Worm (Caenorhabditis elegans): ENCODE data around the gene C07G1.6.

C07G1.6 gene

DNA sequence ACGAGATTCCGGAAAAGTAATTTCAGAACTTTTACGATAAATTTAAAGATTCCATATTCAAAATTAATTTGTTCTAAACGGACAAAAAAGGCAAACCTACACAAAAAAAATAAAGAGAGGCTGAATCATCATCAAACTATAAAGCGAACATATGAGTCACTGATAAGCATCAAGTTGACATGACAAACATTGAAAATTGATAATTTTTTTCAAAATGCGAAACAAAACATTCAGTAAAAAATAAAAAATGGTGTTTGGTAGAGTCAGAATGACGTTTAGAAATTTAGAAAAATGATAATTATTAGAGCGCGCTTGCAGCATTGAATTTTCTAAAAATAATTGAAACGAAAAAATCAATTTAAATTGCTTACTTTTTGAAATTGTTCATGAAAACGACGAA is 10.4 kb downstream of the C07G1.6 start:
- TF ChIP-seq ref-1 (GFP tag; conservative IDR thresholded peaks at IDR 0.05) (no peak), tab-1 (GFP tag; IDR thresholded peaks at IDR 0.05) (no peak), med-1 (GFP tag; optimal IDR thresholded peaks at IDR 0.05; ENCODE audit: insufficient read depth) (no peak), flt-1 (GFP tag; IDR thresholded peaks at IDR 0.05) (no peak), klf-2 (GFP tag; conservative IDR thresholded peaks at IDR 0.05) (no peak), ztf-23 (GFP tag; IDR thresholded peaks at IDR 0.05) (no peak), T22C8.4 (GFP tag; IDR thresholded peaks at IDR 0.05) (no peak), ztf-29 (GFP tag; IDR thresholded peaks at IDR 0.05) (no peak), cog-1 (tag; optimal IDR thresholded peaks at IDR 0.05) (no peak)

DNA sequence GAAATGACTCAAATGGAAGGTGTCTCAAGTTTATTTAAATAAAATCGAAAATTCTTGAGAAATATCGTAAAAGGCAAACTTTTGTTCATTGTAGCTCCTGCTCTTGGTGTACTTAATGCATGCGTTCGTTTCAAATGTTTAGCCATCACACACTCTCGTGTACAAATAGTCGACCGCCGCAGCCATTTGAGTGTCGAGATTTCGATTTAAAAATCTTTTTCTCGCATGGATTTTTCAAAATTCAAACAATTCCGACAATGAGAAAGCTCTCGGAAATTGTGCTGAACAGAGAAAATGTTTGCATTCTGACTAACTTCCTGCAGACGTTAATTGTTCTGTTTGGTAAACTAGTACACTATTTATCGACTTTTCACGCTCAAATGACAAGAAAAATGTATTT is 10.9 kb downstream of the C07G1.6 start:
- TF ChIP-seq ref-1 (GFP tag; conservative IDR thresholded peaks at IDR 0.05): no peak
- TF ChIP-seq med-1 (GFP tag; optimal IDR thresholded peaks at IDR 0.05; ENCODE audit: insufficient read depth): no peak
- no peak for TF ChIP-seq ztf-23 (GFP tag; IDR thresholded peaks at IDR 0.05)
- no peak for TF ChIP-seq tab-1 (GFP tag; IDR thresholded peaks at IDR 0.05)
- no peak for TF ChIP-seq flt-1 (GFP tag; IDR thresholded peaks at IDR 0.05)
- no peak for TF ChIP-seq cog-1 (tag; optimal IDR thresholded peaks at IDR 0.05)
- TF ChIP-seq klf-2 (GFP tag; conservative IDR thresholded peaks at IDR 0.05): no peak
- TF ChIP-seq T22C8.4 (GFP tag; IDR thresholded peaks at IDR 0.05): no peak
- TF ChIP-seq ztf-29 (GFP tag; IDR thresholded peaks at IDR 0.05): no peak

DNA sequence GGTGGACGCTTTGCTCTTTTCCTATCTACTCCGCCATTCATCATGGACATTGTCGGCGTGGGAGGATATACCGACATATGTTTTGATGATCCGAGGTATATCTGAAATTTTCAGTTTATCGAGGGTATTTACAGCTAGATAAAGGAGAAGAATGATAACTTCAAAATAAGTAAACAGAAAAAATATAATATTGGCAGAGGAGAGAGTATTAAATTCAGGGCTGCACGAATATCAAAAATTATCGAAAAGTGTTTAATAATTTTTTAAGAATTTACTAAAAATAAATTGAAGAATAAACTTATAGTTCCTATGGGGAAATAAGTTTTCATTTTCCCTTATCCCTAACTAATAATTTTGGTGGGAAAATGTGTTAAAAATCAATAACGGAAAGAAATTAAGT is 11.3 kb downstream of the C07G1.6 start, which contains the start of gene wsp-1:
Gene wsp-1, minus strand, starts transcription at position 101 of the 400 bp plus-strand sequence.
- TF ChIP-seq klf-2 (GFP tag; conservative IDR thresholded peaks at IDR 0.05) (no peak), cog-1 (tag; optimal IDR thresholded peaks at IDR 0.05) (no peak), ztf-29 (GFP tag; IDR thresholded peaks at IDR 0.05) (no peak), ref-1 (GFP tag; conservative IDR thresholded peaks at IDR 0.05) (no peak), T22C8.4 (GFP tag; IDR thresholded peaks at IDR 0.05) (no peak), med-1 (GFP tag; optimal IDR thresholded peaks at IDR 0.05; ENCODE audit: insufficient read depth) (no peak), tab-1 (GFP tag; IDR thresholded peaks at IDR 0.05) (no peak), ztf-23 (GFP tag; IDR thresholded peaks at IDR 0.05) (no peak), flt-1 (GFP tag; IDR thresholded peaks at IDR 0.05) (no peak)

DNA sequence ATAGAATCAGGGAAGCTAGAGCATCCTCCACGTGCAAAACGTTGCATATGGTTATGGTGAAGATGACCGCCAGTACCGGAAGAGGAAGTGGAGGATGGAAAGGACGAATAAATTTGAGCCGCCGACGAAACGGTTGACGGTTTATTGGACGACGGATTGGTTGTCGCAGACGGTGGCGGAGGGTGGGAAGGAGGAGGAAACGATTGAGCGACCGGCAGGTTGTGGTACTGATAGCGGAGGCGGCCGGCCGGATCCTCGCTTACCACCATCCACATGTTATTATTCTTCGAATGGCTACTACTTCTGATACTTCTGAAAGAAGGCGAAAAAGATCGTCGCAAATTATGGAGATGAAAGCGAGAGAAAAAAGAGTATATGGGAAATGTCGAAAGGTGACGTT is 17.3 kb downstream of the C07G1.6 start:
- TF ChIP-seq tab-1 (GFP tag; IDR thresholded peaks at IDR 0.05): no peak
- no peak for TF ChIP-seq flt-1 (GFP tag; IDR thresholded peaks at IDR 0.05)
- TF ChIP-seq med-1 (GFP tag; optimal IDR thresholded peaks at IDR 0.05; ENCODE audit: insufficient read depth): no peak
- no peak for TF ChIP-seq ztf-29 (GFP tag; IDR thresholded peaks at IDR 0.05)
- TF ChIP-seq cog-1 (tag; optimal IDR thresholded peaks at IDR 0.05): no peak
- TF ChIP-seq ztf-23 (GFP tag; IDR thresholded peaks at IDR 0.05): no peak
- no peak for TF ChIP-seq klf-2 (GFP tag; conservative IDR thresholded peaks at IDR 0.05)
- no peak for TF ChIP-seq ref-1 (GFP tag; conservative IDR thresholded peaks at IDR 0.05)
- no peak for TF ChIP-seq T22C8.4 (GFP tag; IDR thresholded peaks at IDR 0.05)

DNA sequence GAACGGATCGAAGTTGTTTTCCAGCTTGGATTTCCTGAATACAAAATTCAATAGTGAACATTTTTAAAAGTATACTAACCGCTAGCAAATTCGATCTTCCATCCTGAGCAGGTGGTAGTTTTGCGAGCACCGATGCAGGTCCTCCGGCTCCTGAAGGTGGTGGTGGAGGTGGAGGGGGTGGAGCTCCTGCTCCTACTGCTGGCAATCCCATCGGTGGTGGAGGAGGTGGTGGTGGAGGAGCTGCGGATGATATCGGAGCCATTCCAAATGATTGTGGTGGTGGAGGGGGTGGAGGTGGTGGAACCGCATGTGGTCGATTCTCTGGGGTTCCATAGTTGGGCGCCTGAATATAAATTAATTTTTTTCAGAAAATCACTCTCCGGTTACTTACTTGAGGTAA is 20.5 kb downstream of the C07G1.6 start:
- TF ChIP-seq ztf-23 (GFP tag; IDR thresholded peaks at IDR 0.05) (no peak; the same call in 1 of the 2 replicates), ref-1 (GFP tag; conservative IDR thresholded peaks at IDR 0.05) (no peak), cog-1 (tag; optimal IDR thresholded peaks at IDR 0.05) (no peak), T22C8.4 (GFP tag; IDR thresholded peaks at IDR 0.05) (no peak), flt-1 (GFP tag; IDR thresholded peaks at IDR 0.05) (no peak), med-1 (GFP tag; optimal IDR thresholded peaks at IDR 0.05; ENCODE audit: insufficient read depth) (no peak), klf-2 (GFP tag; conservative IDR thresholded peaks at IDR 0.05) (no peak)

DNA sequence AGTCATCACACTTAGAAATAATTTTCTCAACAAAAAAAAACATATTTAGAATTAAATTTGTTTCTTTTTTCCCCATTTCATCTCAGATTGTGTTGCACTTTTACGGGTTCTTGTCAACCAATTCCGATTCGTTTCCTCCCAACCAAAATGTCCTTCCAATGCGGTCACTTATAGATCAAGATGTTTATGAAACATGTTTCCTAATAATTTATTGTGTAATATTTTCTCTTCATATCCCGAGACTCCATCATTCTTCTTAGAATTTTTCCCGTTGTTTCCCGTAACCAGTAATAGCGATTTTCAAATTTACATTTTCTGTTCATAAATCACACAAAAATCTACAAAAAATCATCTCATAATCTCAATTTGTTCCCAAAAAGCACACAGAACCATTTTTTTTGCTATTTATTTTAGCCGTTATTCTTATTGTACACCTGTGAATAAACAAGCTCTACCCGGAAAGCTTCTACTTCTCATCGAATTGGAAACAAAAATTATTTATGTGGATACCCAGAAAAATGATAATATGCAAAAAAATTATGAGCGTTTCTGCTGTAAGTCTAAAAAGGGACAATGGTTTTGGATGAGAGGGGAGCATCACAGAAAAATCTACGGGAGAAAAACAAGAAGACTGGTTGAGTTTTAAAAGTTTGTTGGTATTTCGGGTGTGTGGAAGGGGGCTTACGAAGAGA is 21.6 kb downstream of the C07G1.6 start:
- TF ChIP-seq ref-1 (GFP tag; conservative IDR thresholded peaks at IDR 0.05) (no peak), klf-2 (GFP tag; conservative IDR thresholded peaks at IDR 0.05) (no peak)

DNA sequence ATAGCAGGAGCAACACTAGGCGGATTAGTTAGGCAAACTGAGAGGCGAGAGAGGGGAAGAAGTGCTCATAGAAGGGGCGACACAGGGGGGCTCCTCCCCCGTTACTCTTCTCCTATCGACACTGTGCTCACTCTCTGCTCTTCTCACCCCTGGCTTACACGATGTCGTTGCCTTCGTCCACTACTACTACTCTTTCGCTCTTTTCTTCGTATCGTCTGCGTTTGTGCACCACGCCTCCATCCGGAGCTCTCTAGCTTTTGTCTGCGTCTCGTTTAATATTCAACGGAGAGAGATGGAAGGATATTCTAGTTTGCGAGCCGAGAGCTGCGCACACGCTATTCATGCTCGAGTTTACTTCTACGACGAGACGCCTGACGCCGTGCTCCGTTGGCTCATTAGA is 26.9 kb downstream of the C07G1.6 start:
- TF ChIP-seq ref-1 (GFP tag; conservative IDR thresholded peaks at IDR 0.05) (no peak), tab-1 (GFP tag; IDR thresholded peaks at IDR 0.05) (0 out of 2 replicates have a peak, but pooled peaks have one; percentile 44), ztf-29 (GFP tag; IDR thresholded peaks at IDR 0.05) (no peak), cog-1 (tag; optimal IDR thresholded peaks at IDR 0.05) (peak; percentile 6), flt-1 (GFP tag; IDR thresholded peaks at IDR 0.05) (peak; percentile 75; the same call in 1 of the 2 replicates), T22C8.4 (GFP tag; IDR thresholded peaks at IDR 0.05) (no peak)

DNA sequence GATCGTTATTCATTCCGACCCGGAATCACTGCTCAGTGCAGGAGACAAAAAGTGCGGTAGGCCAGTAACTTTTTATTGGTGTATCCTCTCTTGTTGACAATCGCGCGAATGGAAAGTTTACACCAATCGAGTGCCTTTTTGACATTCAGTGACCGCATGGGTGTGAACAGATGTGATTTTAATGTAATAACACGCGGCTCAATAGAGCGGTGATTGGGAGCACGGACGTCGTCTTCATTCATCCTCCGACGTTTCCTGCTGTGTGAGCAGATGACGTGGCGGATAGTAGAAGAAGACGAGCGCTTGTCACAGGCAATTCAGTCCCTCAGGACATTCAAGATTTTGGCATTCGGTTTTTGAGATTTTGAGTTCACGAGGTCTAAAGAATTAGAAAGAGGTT is 27.6 kb downstream of the C07G1.6 start:
- TF ChIP-seq med-1 (GFP tag; optimal IDR thresholded peaks at IDR 0.05; ENCODE audit: insufficient read depth) (no peak), klf-2 (GFP tag; conservative IDR thresholded peaks at IDR 0.05) (no peak), tab-1 (GFP tag; IDR thresholded peaks at IDR 0.05) (no peak), cog-1 (tag; optimal IDR thresholded peaks at IDR 0.05) (no peak), ztf-29 (GFP tag; IDR thresholded peaks at IDR 0.05) (no peak), ref-1 (GFP tag; conservative IDR thresholded peaks at IDR 0.05) (no peak), ztf-23 (GFP tag; IDR thresholded peaks at IDR 0.05) (no peak), T22C8.4 (GFP tag; IDR thresholded peaks at IDR 0.05) (no peak)

DNA sequence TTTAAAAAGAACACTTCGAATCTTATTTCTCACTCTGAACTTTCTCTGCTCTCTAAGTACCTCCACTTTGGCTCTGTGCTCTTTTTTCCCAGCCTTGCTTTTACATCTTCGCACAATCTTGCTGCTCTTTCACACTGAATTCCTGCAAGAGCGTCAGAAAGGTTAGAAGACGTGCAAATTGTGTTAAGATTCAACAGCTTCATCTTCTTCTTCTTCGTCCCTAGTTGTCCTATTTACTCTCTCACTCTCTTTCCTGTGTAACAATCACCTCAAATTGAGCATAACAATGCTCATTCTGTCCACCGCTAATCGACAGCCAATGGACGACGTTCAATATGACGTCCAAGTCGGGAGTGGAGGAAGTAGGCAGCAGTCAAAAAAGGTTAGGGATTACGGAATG is 28.8 kb downstream of the C07G1.6 start:
- TF ChIP-seq cog-1 (tag; optimal IDR thresholded peaks at IDR 0.05) (no peak), ztf-29 (GFP tag; IDR thresholded peaks at IDR 0.05) (no peak), med-1 (GFP tag; optimal IDR thresholded peaks at IDR 0.05; ENCODE audit: insufficient read depth) (no peak), tab-1 (GFP tag; IDR thresholded peaks at IDR 0.05) (no peak), klf-2 (GFP tag; conservative IDR thresholded peaks at IDR 0.05) (no peak), flt-1 (GFP tag; IDR thresholded peaks at IDR 0.05) (no peak), ref-1 (GFP tag; conservative IDR thresholded peaks at IDR 0.05) (no peak), T22C8.4 (GFP tag; IDR thresholded peaks at IDR 0.05) (no peak), ztf-23 (GFP tag; IDR thresholded peaks at IDR 0.05) (no peak)

Measured in whole organism, midembryonic.